Fruit fly (Drosophila melanogaster): ENCODE results near the gene CG8927.

The CG8927 gene

DNA sequence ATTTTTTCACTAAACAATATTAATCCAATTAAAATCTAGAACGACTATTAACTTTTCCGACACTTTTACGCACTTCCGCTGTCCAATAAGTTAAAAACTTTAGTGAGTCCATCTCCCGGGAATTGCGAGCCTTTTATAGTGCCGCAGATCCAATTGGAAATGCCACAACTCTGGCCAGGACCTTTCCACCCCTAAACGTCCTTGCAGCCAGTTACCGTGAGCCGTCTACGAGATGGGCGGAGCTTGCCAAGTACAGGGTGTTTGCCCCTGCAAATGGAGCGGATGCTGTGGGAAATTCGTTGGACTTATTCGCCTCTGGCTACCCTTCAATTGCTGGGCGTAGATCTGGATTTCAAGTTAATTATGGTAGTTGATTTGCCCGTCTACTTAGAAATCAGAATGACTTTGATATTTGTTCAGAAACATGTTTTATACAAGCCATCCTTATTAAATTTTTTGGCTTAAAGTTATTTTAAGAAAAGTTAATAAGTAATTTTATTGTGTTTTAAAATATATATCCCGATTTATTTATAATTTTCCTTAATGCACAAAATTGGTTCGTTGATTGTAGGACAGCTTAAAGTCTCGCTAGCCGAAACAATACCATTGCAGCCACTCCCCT lies 29.5 kb upstream of the CG8927 start, which contains the start of gene Fer2 (continued):
- TF ChIP-seq CG34422 (GFP tag; IDR thresholded peaks at IDR 0.05) (no peak), CG18599 (GFP tag; optimal IDR thresholded peaks at IDR 0.05) (peak; percentile 49), Bgb (GFP tag; IDR thresholded peaks at IDR 0.05; ENCODE audit: partially characterized antibody) (no peak), Dip2 (GFP tag; IDR thresholded peaks at IDR 0.05) (no peak), zfh1 (GFP tag; IDR thresholded peaks at IDR 0.05) (no peak)

DNA sequence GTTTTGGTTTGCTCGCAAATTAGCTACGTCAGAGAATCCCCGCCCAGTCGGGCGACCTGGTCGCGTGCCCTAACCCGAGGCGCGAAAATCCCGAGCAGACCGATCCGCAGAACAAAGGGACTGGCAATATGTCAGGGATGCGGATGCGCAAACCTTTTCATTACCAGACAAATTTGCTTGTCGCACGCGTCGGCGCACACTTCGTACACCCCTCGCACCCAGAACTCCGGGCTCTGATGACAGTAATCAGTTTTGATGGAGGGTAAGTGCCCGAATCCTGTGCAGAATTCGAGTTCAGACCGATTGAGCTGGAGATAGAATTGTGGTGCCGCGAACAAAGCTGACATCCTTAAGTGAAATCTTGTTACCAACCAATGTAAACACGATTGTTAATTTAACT lies 28.5 kb upstream of the CG8927 start:
- TF ChIP-seq ewg (GFP tag; optimal IDR thresholded peaks at IDR 0.05) (peak; percentile 8), pros (GFP tag; optimal IDR thresholded peaks at IDR 0.05) (peak; percentile 53), D (optimal IDR thresholded peaks at IDR 0.05) (no peak), D (GFP tag; optimal IDR thresholded peaks at IDR 0.05) (peak; percentile 39), CG2120 (GFP tag; optimal IDR thresholded peaks at IDR 0.05) (no peak), oc (tag; optimal IDR thresholded peaks at IDR 0.05) (peak; percentile 50), Hey (tag; optimal IDR thresholded peaks at IDR 0.05) (peak; percentile 96), gsb-n (tag; optimal IDR thresholded peaks at IDR 0.05) (peak; percentile 62), ken (GFP tag; IDR thresholded peaks at IDR 0.05) (no peak)

DNA sequence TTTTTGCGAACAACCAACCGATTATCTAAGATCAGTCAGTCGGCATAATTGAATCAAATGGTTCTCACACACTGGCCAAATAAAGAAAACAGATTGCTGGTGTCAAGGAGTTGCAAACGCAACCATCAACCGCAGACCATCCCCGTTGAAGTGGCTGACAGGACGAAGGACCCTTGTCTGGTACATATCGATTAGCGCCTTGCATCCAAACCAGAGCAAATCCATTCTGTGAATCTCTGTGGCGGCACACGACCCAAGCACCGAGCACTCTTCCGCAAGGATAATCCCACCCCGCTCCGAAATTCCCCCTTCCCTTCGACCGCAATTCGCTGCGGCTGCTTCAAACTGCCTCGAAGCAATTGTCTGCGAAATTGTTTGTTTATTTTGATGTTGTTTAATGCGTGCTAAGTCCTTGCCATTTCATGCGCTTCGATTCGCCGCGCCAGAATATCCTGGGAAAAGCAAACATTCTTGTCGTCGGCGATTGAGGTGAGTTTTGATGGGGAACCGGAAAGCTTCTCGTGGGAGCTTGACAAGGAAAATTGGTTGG lies 27.4 kb upstream of the CG8927 start:
- TF ChIP-seq abd-A (tag; optimal IDR thresholded peaks at IDR 0.05) (peak; percentile 51), Bdp1 (GFP tag; optimal IDR thresholded peaks at IDR 0.05) (no peak), B-H2 (GFP tag; optimal IDR thresholded peaks at IDR 0.05) (no peak), pros (GFP tag; optimal IDR thresholded peaks at IDR 0.05) (peak; percentile 48), slbo (GFP tag; IDR thresholded peaks at IDR 0.05) (0 out of 2 replicates have a peak, but pooled peaks have one; percentile 3), gsb-n (tag; optimal IDR thresholded peaks at IDR 0.05) (peak; percentile 74), Fer2 (tag; optimal IDR thresholded peaks at IDR 0.05) (peak; percentile 77), her (GFP tag; optimal IDR thresholded peaks at IDR 0.05) (no peak), onecut (GFP tag; IDR thresholded peaks at IDR 0.05) (peak; percentile 65), CG9437 (GFP tag; optimal IDR thresholded peaks at IDR 0.05) (no peak), vnd (GFP tag; IDR thresholded peaks at IDR 0.05; ENCODE audit: partially characterized antibody) (0 out of 3 replicates have a peak, but pooled peaks have one; percentile 27), oc (tag; optimal IDR thresholded peaks at IDR 0.05) (peak; percentile 18), Dref (GFP tag; IDR thresholded peaks at IDR 0.05) (0 out of 2 replicates have a peak, but pooled peaks have one; percentile 22), ro (GFP tag; IDR thresholded peaks at IDR 0.05) (no peak), Hey (tag; optimal IDR thresholded peaks at IDR 0.05) (peak; percentile 34), toy (GFP tag; IDR thresholded peaks at IDR 0.05) (0 out of 2 replicates have a peak, but pooled peaks have one; percentile 29), Mrtf (GFP tag; IDR thresholded peaks at IDR 0.05) (no peak)

DNA sequence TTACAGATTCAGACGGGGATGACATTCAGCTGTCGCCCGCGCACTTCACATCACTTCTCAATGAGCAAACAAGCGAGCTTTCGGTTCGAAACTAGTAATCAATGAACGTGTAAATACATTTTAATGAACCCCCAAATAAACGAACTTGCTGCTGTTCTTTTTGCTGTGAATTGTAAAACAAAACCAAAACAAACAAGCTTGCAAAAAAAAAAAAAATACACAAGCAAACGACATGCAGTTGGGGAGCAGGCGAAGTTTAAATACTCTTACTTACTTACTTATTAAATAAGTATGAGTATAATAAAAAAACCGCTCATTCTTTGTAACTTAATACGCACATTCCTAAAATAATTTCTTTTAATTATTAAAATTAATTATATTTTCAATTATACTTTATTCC lies 26.6 kb upstream of the CG8927 start:
- TF ChIP-seq Drgx (GFP tag; IDR thresholded peaks at IDR 0.05), result peak; percentile 57
- no peak for TF ChIP-seq CG8478 (optimal IDR thresholded peaks at IDR 0.05)
- TF ChIP-seq D19A (tag; optimal IDR thresholded peaks at IDR 0.05), result peak; percentile 58
- TF ChIP-seq gem (tag; optimal IDR thresholded peaks at IDR 0.05), result peak; percentile 13
- no peak for TF ChIP-seq CG34376 (GFP tag; optimal IDR thresholded peaks at IDR 0.05)
- TF ChIP-seq nom (GFP tag; optimal IDR thresholded peaks at IDR 0.05), result peak; percentile 24
- no peak for TF ChIP-seq CG11398 (GFP tag; optimal IDR thresholded peaks at IDR 0.05)
- TF ChIP-seq lbe (GFP tag; optimal IDR thresholded peaks at IDR 0.05), result peak; percentile 44
- TF ChIP-seq pzg (GFP tag; optimal IDR thresholded peaks at IDR 0.05), result no peak
- peak; percentile 2 for TF ChIP-seq CG2678 (tag; optimal IDR thresholded peaks at IDR 0.05)
- no peak for TF ChIP-seq CG14965 (GFP tag; optimal IDR thresholded peaks at IDR 0.05; ENCODE audit: borderline replicate concordance)
- no peak for TF ChIP-seq NC2β (GFP tag; optimal IDR thresholded peaks at IDR 0.05)
